Fruit fly (Drosophila melanogaster) whole organism, embryonic: ENCODE data around the gene CG1024.

Experiments
- ATbp ChIP-seq: fragments of 200-800 bp; sonication (Bioruptor generic); optimal IDR thresholded peaks from 2 replicates; lab custom pipeline; 2017; ENCODE audit warnings: missing biosample characterization, mild to moderate bottlenecking, missing genetic modification characterization, missing genetic modification reagents
- Adf1 ChIP-seq: fragments of 200-800 bp; sonication (Bioruptor generic); IDR thresholded peaks from 2 replicates; pipeline ENCODE4 v1.3.6; 2022; ENCODE audit warnings: missing biosample characterization, missing genetic modification characterization
- Antp ChIP-seq: fragments of 200-800 bp; sonication (Bioruptor generic); optimal IDR thresholded peaks from 3 replicates; lab custom pipeline; 2016; ENCODE audit warnings: missing biosample characterization, missing genetic modification characterization
- Bgb ChIP-seq: fragments of 200-800 bp; sonication (Bioruptor generic); IDR thresholded peaks from 2 replicates; pipeline ENCODE4 v1.3.6; 2022; ENCODE audit warnings: missing biosample characterization, missing genetic modification characterization; ENCODE audit not compliant: partially characterized antibody
- BtbVII ChIP-seq: fragments of 200-800 bp; sonication (Bioruptor generic); optimal IDR thresholded peaks from 3 replicates; lab custom pipeline; 2017; ENCODE audit warnings: missing biosample characterization, mild to moderate bottlenecking, missing genetic modification characterization
- CG11085 ChIP-seq: fragments of 200-800 bp; sonication (Bioruptor generic); IDR thresholded peaks from 2 replicates; pipeline ENCODE4 v1.3.6; 2022; ENCODE audit warnings: missing biosample characterization, missing genetic modification characterization
- CG12942 ChIP-seq: fragments of 200-800 bp; sonication (Bioruptor generic); optimal IDR thresholded peaks from 3 replicates; lab custom pipeline; 2016; ENCODE audit warnings: missing biosample characterization, missing genetic modification characterization
- CG13424 ChIP-seq: fragments of 200-800 bp; sonication (Bioruptor generic); optimal IDR thresholded peaks from 2 replicates; lab custom pipeline; 2019; ENCODE audit warnings: missing biosample characterization, mild to moderate bottlenecking, missing genetic modification characterization, moderate library complexity
- CG13775 ChIP-seq: fragments of 200-800 bp; sonication (Bioruptor generic); optimal IDR thresholded peaks from 3 replicates; lab custom pipeline; 2017; ENCODE audit warnings: missing biosample characterization, mild to moderate bottlenecking, missing genetic modification characterization
- CG16779 ChIP-seq: fragments of 200-800 bp; sonication (Bioruptor generic); IDR thresholded peaks from 2 replicates; pipeline ENCODE4 v1.3.6; 2022; ENCODE audit warnings: missing biosample characterization, missing genetic modification characterization
- CG16863 ChIP-seq: fragments of 200-800 bp; sonication (Bioruptor generic); optimal IDR thresholded peaks from 3 replicates; lab custom pipeline; 2016; ENCODE audit warnings: missing biosample characterization, missing genetic modification characterization
- CG17359 ChIP-seq: fragments of 200-800 bp; sonication (Bioruptor generic); optimal IDR thresholded peaks from 3 replicates; lab custom pipeline; 2018; ENCODE audit warnings: missing biosample characterization, mild to moderate bottlenecking, missing genetic modification characterization, moderate library complexity
- CG18011 ChIP-seq: fragments of 200-800 bp; sonication (Bioruptor generic); optimal IDR thresholded peaks from 2 replicates; lab custom pipeline; 2017; ENCODE audit warnings: missing biosample characterization, missing genetic modification characterization, mild to moderate bottlenecking, moderate library complexity, missing genotype
- CG2120 ChIP-seq: fragments of 200-800 bp; sonication (Bioruptor generic); optimal IDR thresholded peaks from 3 replicates; lab custom pipeline; 2016; ENCODE audit warnings: missing biosample characterization, missing genetic modification characterization
- CG2712 ChIP-seq: fragments of 200-800 bp; optimal IDR thresholded peaks from 3 replicates; lab custom pipeline; 2019; ENCODE audit warnings: missing biosample characterization, mild to moderate bottlenecking, missing genetic modification characterization, moderate library complexity
- CG31224 ChIP-seq: fragments of 200-800 bp; sonication (Bioruptor generic); IDR thresholded peaks from 2 replicates; pipeline ENCODE4 v1.3.6; 2022; ENCODE audit warnings: missing biosample characterization, missing genetic modification characterization
- CG3281 ChIP-seq: fragments of 200-800 bp; sonication (Bioruptor generic); optimal IDR thresholded peaks from 3 replicates; lab custom pipeline; 2017; ENCODE audit warnings: missing biosample characterization, mild to moderate bottlenecking, missing genetic modification characterization
- CG34376 ChIP-seq: fragments of 200-800 bp; sonication (Bioruptor generic); optimal IDR thresholded peaks from 2 replicates; lab custom pipeline; 2018; ENCODE audit warnings: missing biosample characterization, mild to moderate bottlenecking, missing genetic modification characterization
- CG43689 ChIP-seq: fragments of 200-800 bp; sonication (Bioruptor generic); IDR thresholded peaks from 2 replicates; pipeline ENCODE4 v1.3.6; 2022; ENCODE audit warnings: missing biosample characterization, missing genetic modification characterization
- CG4617 ChIP-seq: fragments of 200-800 bp; sonication (Bioruptor generic); optimal IDR thresholded peaks from 3 replicates; lab custom pipeline; 2016; ENCODE audit warnings: missing biosample characterization, missing genetic modification characterization, borderline replicate concordance
- CG4820 ChIP-seq: fragments of 200-800 bp; sonication (Bioruptor generic); optimal IDR thresholded peaks from 3 replicates; lab custom pipeline; 2016; ENCODE audit warnings: missing biosample characterization, missing genetic modification characterization
- CG6272 ChIP-seq: fragments of 200-800 bp; sonication (Bioruptor generic); IDR thresholded peaks from 2 replicates; pipeline ENCODE4 v1.3.6; 2022; ENCODE audit warnings: missing biosample characterization, missing genetic modification characterization
- CG7271 ChIP-seq: fragments of 200-800 bp; sonication (Bioruptor generic); optimal IDR thresholded peaks from 2 replicates; lab custom pipeline; 2018; ENCODE audit warnings: missing biosample characterization, mild to moderate bottlenecking, missing genetic modification characterization, moderate library complexity
- CG9727 ChIP-seq: fragments of 200-800 bp; sonication (Bioruptor generic); optimal IDR thresholded peaks from 3 replicates; lab custom pipeline; 2017; ENCODE audit warnings: missing biosample characterization, mild to moderate bottlenecking, missing genetic modification characterization
- CG9932 ChIP-seq: fragments of 200-800 bp; sonication (Bioruptor generic); IDR thresholded peaks from 2 replicates; pipeline ENCODE4 v1.3.6; 2022; ENCODE audit warnings: missing biosample characterization, missing genetic modification characterization
- CrebB ChIP-seq: fragments of 200-800 bp; sonication (Bioruptor generic); optimal IDR thresholded peaks from 3 replicates; lab custom pipeline; 2018; ENCODE audit warnings: missing biosample characterization, mild to moderate bottlenecking, missing genetic modification characterization
- D ChIP-seq, 2 experiments: fragments of 200-800 bp in 1 of 2; fragments of >200 bp in 1 of 2; sonication (Bioruptor generic) in 1 of 2; optimal IDR thresholded peaks; 2 replicates in 1 of 2; 3 replicates in 1 of 2; lab custom pipeline; 2017; ENCODE audit warnings: mild to moderate bottlenecking in 1 of 2, missing biosample characterization in 1 of 2, missing genetic modification characterization in 1 of 2, missing genetic modification reagents in 1 of 2
- Doc3 ChIP-seq: fragments of 200-800 bp; sonication (Bioruptor generic); IDR thresholded peaks from 3 replicates; pipeline ENCODE4 v1.3.6; 2022; ENCODE audit warnings: missing biosample characterization, missing genetic modification characterization; ENCODE audit not compliant: partially characterized antibody
- Fer2 ChIP-seq: fragments of 200-800 bp; sonication (Bioruptor generic); optimal IDR thresholded peaks from 2 replicates; lab custom pipeline; 2018; ENCODE audit warnings: missing biosample characterization, mild to moderate bottlenecking, missing genetic modification characterization, moderate library complexity
- Hr78 ChIP-seq, 2 experiments: fragments of 200-800 bp in 1 of 2; fragments of >200 bp in 1 of 2; sonication (Bioruptor generic) in 1 of 2; optimal IDR thresholded peaks; 2 replicates each; lab custom pipeline; 2017 to 2019; ENCODE audit warnings: missing biosample characterization in 2 of 2, missing genetic modification characterization in 2 of 2, mild to moderate bottlenecking in 1 of 2, moderate library complexity in 1 of 2
- Kr ChIP-seq: fragments of 200-800 bp; sonication (Bioruptor generic); optimal IDR thresholded peaks from 2 replicates; lab custom pipeline; 2017; ENCODE audit warnings: missing biosample characterization, mild to moderate bottlenecking, missing genetic modification characterization
- Max ChIP-seq: fragments of 200-800 bp; sonication (Bioruptor generic); optimal IDR thresholded peaks from 2 replicates; lab custom pipeline; 2016; ENCODE audit warnings: missing biosample characterization, mild to moderate bottlenecking, missing genetic modification characterization
- Myb ChIP-seq: fragments of 200-800 bp; sonication (Bioruptor generic); optimal IDR thresholded peaks from 2 replicates; lab custom pipeline; 2016; ENCODE audit warnings: missing biosample characterization, missing genetic modification characterization
- PHDP ChIP-seq: fragments of 200-800 bp; sonication (Bioruptor generic); optimal IDR thresholded peaks from 3 replicates; lab custom pipeline; 2018; ENCODE audit warnings: missing biosample characterization, mild to moderate bottlenecking, missing genetic modification characterization, moderate library complexity
- Sin3A ChIP-seq: fragments of >200 bp; optimal IDR thresholded peaks from 2 replicates; lab custom pipeline; 2018
- aop ChIP-seq: fragments of 200-800 bp; sonication (Bioruptor generic); IDR thresholded peaks from 2 replicates; pipeline ENCODE4 v1.3.6; 2022; ENCODE audit warnings: missing biosample characterization, missing genetic modification characterization
- bab2 ChIP-seq: fragments of 200-800 bp; sonication (Bioruptor generic); optimal IDR thresholded peaks from 2 replicates; lab custom pipeline; 2016; ENCODE audit warnings: missing biosample characterization, missing genetic modification characterization
- bcd ChIP-seq: fragments of 200-800 bp; sonication (Bioruptor generic); optimal IDR thresholded peaks from 2 replicates; lab custom pipeline; 2017; ENCODE audit warnings: missing biosample characterization, mild to moderate bottlenecking, missing genetic modification characterization
- bsh ChIP-seq, 2 experiments: fragments of 200-800 bp; sonication (Bioruptor generic); optimal IDR thresholded peaks; 2 replicates each; lab custom pipeline; 2017 to 2018; ENCODE audit warnings: mild to moderate bottlenecking in 2 of 2, missing biosample characterization in 2 of 2, missing genetic modification characterization in 2 of 2, moderate library complexity in 1 of 2
- chinmo ChIP-seq: fragments of 200-800 bp; sonication (Bioruptor generic); IDR thresholded peaks from 4 replicates; pipeline ENCODE4 v1.3.6; 2022; ENCODE audit warnings: missing biosample characterization, missing genetic modification characterization; ENCODE audit not compliant: partially characterized antibody
- dysf ChIP-seq: fragments of 200-800 bp; sonication (Bioruptor generic); IDR thresholded peaks from 3 replicates; pipeline ENCODE4 v1.3.6; 2022; ENCODE audit warnings: missing biosample characterization, missing genetic modification characterization
- fd64A ChIP-seq: fragments of 200-800 bp; sonication (Bioruptor generic); optimal IDR thresholded peaks from 3 replicates; lab custom pipeline; 2018; ENCODE audit warnings: missing biosample characterization, mild to moderate bottlenecking, missing genetic modification characterization
- gsb ChIP-seq: fragments of 200-800 bp; sonication (Bioruptor generic); IDR thresholded peaks from 2 replicates; pipeline ENCODE4 v1.3.6; 2022; ENCODE audit warnings: missing biosample characterization, missing genetic modification characterization
- ind ChIP-seq: fragments of 200-800 bp; sonication (Bioruptor generic); optimal IDR thresholded peaks from 3 replicates; lab custom pipeline; 2016; ENCODE audit warnings: missing biosample characterization, missing genetic modification characterization
- jumu ChIP-seq: fragments of 200-800 bp; sonication (Bioruptor generic); optimal IDR thresholded peaks from 3 replicates; lab custom pipeline; 2016; ENCODE audit warnings: missing biosample characterization, missing genetic modification characterization
- lola ChIP-seq, 3 experiments: fragments of >200 bp in 2 of 3; fragments of 200-800 bp in 1 of 3; sonication (Bioruptor generic) in 1 of 3; optimal IDR thresholded peaks; 2 replicates each; lab custom pipeline; 2017 to 2019; ENCODE audit warnings: missing biosample characterization in 3 of 3, missing genetic modification characterization in 3 of 3, mild to moderate bottlenecking in 1 of 3, moderate library complexity in 1 of 3
- pnt ChIP-seq: fragments of 200-800 bp; sonication (Bioruptor generic); optimal IDR thresholded peaks from 3 replicates; lab custom pipeline; 2016; ENCODE audit warnings: missing biosample characterization, missing genetic modification characterization
- pum ChIP-seq: fragments of 200-800 bp; sonication (Bioruptor generic); optimal IDR thresholded peaks from 2 replicates; lab custom pipeline; 2016; ENCODE audit warnings: missing biosample characterization, missing genetic modification characterization
- wor ChIP-seq: fragments of 200-800 bp; sonication (Bioruptor generic); IDR thresholded peaks from 2 replicates; pipeline ENCODE4 v1.3.6; 2022; ENCODE audit warnings: missing biosample characterization, missing genetic modification characterization
- zfh2 ChIP-seq: fragments of 200-800 bp; sonication (Bioruptor generic); optimal IDR thresholded peaks from 2 replicates; lab custom pipeline; 2016; ENCODE audit warnings: missing biosample characterization, missing genetic modification characterization

CG1024 gene

DNA sequence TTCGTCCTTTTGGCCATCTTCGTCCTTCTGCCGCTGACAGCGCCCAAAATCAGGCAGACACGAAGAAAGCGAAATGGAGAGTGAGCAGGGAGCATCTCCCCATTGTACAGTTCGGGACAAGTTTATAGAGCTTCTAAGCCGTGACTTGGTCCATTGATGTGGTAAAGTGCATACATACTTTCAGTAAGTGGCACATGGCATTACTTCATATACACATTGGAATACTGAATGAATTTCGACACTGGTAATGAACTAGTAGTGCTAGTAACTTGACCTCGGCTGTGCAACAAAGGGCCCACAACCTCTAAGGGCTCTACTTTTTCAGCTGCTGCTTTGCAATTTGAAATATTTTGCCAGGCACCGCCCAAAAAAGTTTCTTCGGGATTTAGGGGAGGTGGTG, 36.1 kb upstream of the CG1024 start (continued):
- peak; percentile 52 for TF ChIP-seq Max (GFP tag; lab: Kevin White, UChicago)
- TF ChIP-seq CG9932 (GFP tag; lab: Robert Waterston, UW) = peak; percentile 73
- no peak for TF ChIP-seq gsb
- peak; percentile 84 for TF ChIP-seq ind (GFP tag; lab: Kevin White, UChicago)
- TF ChIP-seq Myb (GFP tag; lab: Kevin White, UChicago) = peak; percentile 55
- TF ChIP-seq jumu (GFP tag; lab: Kevin White, UChicago) = peak; percentile 73
- no peak for TF ChIP-seq Kr (GFP tag; lab: Kevin White, UChicago)
- TF ChIP-seq Adf1 = peak; percentile 49
- TF ChIP-seq CG9727 = peak; percentile 74
- TF ChIP-seq lola (GFP tag; optimal IDR thresholded peaks at IDR 0.05; lab: Kevin White, UChicago) = peak in 1 of 3 experiments; percentile 5
- TF ChIP-seq CG16779 = no peak
- TF ChIP-seq bcd (GFP tag; lab: Kevin White, UChicago) = peak; percentile 79
- no peak for TF ChIP-seq Bgb (GFP tag; lab: Robert Waterston, UW)
- peak; percentile 66 for TF ChIP-seq zfh2 (GFP tag; lab: Kevin White, UChicago)
- peak; percentile 26 for TF ChIP-seq CG12942
- peak; percentile 83 for TF ChIP-seq Antp (GFP tag; lab: Kevin White, UChicago)
- TF ChIP-seq Fer2 (tag; lab: Kevin White, UChicago) = peak; percentile 63
- no peak for TF ChIP-seq Hr78 (GFP tag; optimal IDR thresholded peaks at IDR 0.05; lab: Kevin White, UChicago)
- peak; percentile 68 for TF ChIP-seq CG13424
- TF ChIP-seq CG17359 (tag; lab: Kevin White, UChicago) = peak; percentile 78
- TF ChIP-seq pnt (GFP tag; lab: Kevin White, UChicago) = peak; percentile 70
- TF ChIP-seq CG7271 = no peak
- TF ChIP-seq chinmo (GFP tag; lab: Robert Waterston, UW) = no peak
- peak; percentile 54 for TF ChIP-seq CG13775
- peak; percentile 69 for TF ChIP-seq ATbp (GFP tag; lab: Kevin White, UChicago)
- no peak for TF ChIP-seq CG43689 (GFP tag; lab: Robert Waterston, UW)
- TF ChIP-seq Sin3A = no peak
- no peak for TF ChIP-seq fd64A
- TF ChIP-seq dysf = peak; percentile 85
- TF ChIP-seq PHDP (tag; lab: Kevin White, UChicago) = peak; percentile 82
- peak; percentile 51 for TF ChIP-seq pum (GFP tag; lab: Kevin White, UChicago)
- TF ChIP-seq CG11085 (GFP tag; lab: Robert Waterston, UW) = no peak; the same call in 1 of the 2 replicates
- TF ChIP-seq CG31224 (GFP tag; lab: Robert Waterston, UW) = peak; percentile 62
- peak; percentile 90 for TF ChIP-seq CG2120 (GFP tag; lab: Kevin White, UChicago)
- peak; percentile 48 for TF ChIP-seq CG16863 (GFP tag; lab: Kevin White, UChicago)
- no peak for TF ChIP-seq aop (GFP tag; lab: Robert Waterston, UW)
- peak; percentile 74 for TF ChIP-seq BtbVII (GFP tag; lab: Kevin White, UChicago)
- peak; percentile 50 for TF ChIP-seq wor (GFP tag; lab: Robert Waterston, UW)
- peak in 1 of 2 experiments; percentile 63 for TF ChIP-seq bsh (GFP tag; optimal IDR thresholded peaks at IDR 0.05; lab: Kevin White, UChicago)
- peak; percentile 61 for TF ChIP-seq CG2712 (tag; lab: Kevin White, UChicago)
- peak; percentile 82 for TF ChIP-seq CrebB (tag; lab: Kevin White, UChicago)
- peak; percentile 65 for TF ChIP-seq CG18011 (GFP tag; lab: Kevin White, UChicago)
- no peak for TF ChIP-seq Doc3 (GFP tag; lab: Robert Waterston, UW)
- no peak for TF ChIP-seq D (optimal IDR thresholded peaks at IDR 0.05; lab: Kevin White, UChicago)
- TF ChIP-seq D (GFP tag; optimal IDR thresholded peaks at IDR 0.05; lab: Kevin White, UChicago) = peak; percentile 45
- TF ChIP-seq CG4617 = no peak
- peak; percentile 52 for TF ChIP-seq CG4820
- TF ChIP-seq CG3281 (GFP tag; lab: Kevin White, UChicago) = peak; percentile 87
- peak; percentile 72 for TF ChIP-seq CG34376
- 0 out of 2 replicates have a peak, but pooled peaks have one; percentile 37 for TF ChIP-seq CG6272 (GFP tag; lab: Robert Waterston, UW)
- TF ChIP-seq bab2 (GFP tag; lab: Kevin White, UChicago) = peak; percentile 67
